Fruit fly (Drosophila melanogaster): ENCODE measurements around the gene CG46387.

The CG46387 gene

DNA sequence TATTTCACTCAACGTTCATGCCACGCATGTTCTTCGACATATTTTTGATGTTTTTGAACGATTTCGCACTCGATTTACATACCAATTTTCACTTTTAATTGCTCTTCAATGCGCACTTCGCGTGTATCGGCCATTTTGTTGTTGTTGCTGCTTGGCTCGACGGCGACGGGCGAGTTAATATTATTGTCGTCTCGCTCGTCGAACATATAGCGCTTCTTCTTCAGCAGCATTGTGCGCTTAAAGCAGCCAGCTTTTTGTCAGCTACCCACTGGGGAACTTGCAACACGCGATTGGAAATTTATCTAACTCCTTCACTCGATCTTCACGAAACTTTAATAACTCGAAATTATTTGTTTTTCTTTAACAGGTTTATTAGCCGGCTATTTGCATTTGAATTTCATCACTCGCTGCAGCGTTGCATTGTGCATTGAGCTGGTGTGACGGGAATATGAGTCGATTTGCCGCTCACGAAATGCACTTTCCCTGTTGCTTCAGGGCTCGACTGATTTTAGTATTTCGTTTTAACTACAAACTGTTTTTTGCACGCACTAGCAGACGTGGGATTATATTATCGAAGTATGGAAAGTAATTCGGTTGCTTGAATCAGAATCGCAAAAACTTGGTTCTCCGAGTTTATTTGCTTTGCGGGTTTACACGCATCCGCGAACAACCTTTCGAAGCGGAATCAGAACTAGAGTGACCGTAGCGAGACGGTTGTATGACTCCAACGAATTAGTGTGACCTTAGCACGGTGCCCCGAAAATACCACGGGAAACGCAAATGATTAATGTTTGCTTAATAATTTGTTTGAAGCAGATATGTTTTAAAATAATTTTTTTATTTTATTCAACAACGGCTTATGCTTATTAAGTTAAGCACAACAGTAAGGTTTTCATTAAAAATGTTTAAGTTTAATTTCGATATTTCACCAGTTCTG lies 43.6 kb upstream of the CG46387 start, which contains the start of gene RasGAP1:
Gene RasGAP1, minus strand, starts transcription at position 703 of the 937 bp plus-strand sequence.
- TF ChIP-seq CG15336 (GFP tag; IDR thresholded peaks at IDR 0.05) (0 out of 2 replicates have a peak, but pooled peaks have one; percentile 8), lz (GFP tag; optimal IDR thresholded peaks at IDR 0.05) (peak; percentile 17), CG31627 (GFP tag; optimal IDR thresholded peaks at IDR 0.05) (peak; percentile 11), fd59A (GFP tag; optimal IDR thresholded peaks at IDR 0.05) (no peak), CG3032 (tag; optimal IDR thresholded peaks at IDR 0.05) (no peak), Sox14 (GFP tag; optimal IDR thresholded peaks at IDR 0.05) (peak; percentile 25), Eip78C (GFP tag) (peak; percentile 61), Hr4 (GFP tag; optimal IDR thresholded peaks at IDR 0.05) (no peak), vri (GFP tag; optimal IDR thresholded peaks at IDR 0.05) (no peak), Blimp-1 (GFP tag; optimal IDR thresholded peaks at IDR 0.05) (peak; percentile 67), CG6854 (GFP tag; optimal IDR thresholded peaks at IDR 0.05) (peak; percentile 17), topi (GFP tag; optimal IDR thresholded peaks at IDR 0.05) (no peak), CG7368 (GFP tag; optimal IDR thresholded peaks at IDR 0.05) (no peak), CG32006 (GFP tag; optimal IDR thresholded peaks at IDR 0.05) (no peak), net (GFP tag; optimal IDR thresholded peaks at IDR 0.05) (no peak), Hr39 (GFP tag; optimal IDR thresholded peaks at IDR 0.05) (no peak), CG1621 (tag; optimal IDR thresholded peaks at IDR 0.05) (no peak), svp (GFP tag) (peak; percentile 50), Sox15 (GFP tag; optimal IDR thresholded peaks at IDR 0.05) (no peak), eg (GFP tag; IDR thresholded peaks at IDR 0.05) (0 out of 3 replicates have a peak, but pooled peaks have one; percentile 10), Lpt (GFP tag; optimal IDR thresholded peaks at IDR 0.05) (no peak), Eip75B (GFP tag; optimal IDR thresholded peaks at IDR 0.05) (no peak), CG6276 (GFP tag; optimal IDR thresholded peaks at IDR 0.05) (peak; percentile 84), CG9139 (GFP tag; optimal IDR thresholded peaks at IDR 0.05) (no peak), CG34406 (GFP tag; optimal IDR thresholded peaks at IDR 0.05) (no peak), CG11294 (GFP tag; IDR thresholded peaks at IDR 0.05) (no peak), CG8119 (GFP tag; IDR thresholded peaks at IDR 0.05) (no peak), fkh (GFP tag; optimal IDR thresholded peaks at IDR 0.05) (peak; percentile 79), ss (GFP tag; optimal IDR thresholded peaks at IDR 0.05) (no peak), acj6 (GFP tag; optimal IDR thresholded peaks at IDR 0.05) (no peak)

DNA sequence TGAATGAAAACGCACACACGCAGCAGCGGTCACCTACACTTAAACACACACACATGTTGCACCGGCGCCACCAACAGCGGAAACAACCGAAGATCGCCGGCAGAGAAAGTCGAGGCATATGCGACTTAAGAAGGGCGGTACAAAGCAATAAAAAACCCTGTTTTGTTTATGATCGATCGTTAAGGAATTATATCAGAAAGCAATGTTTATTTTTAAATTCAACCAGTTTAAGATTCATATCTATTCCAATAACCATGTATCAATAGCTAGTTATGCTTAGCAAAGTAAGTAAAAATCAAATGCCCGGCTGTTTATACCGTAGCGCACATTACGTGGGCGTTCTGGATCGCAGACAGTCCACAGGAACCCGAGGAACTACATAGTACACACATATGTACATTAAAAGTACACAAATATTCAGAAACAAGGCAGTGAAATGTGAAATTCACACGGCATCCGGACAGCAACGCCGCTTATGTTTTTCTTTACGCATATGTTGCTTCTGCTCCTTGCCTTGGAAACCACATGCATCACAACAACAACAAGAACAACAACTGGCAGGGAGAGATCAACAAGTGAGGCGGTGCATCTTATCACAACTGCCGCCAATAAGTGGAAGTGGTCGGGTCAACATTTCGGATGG lies 42.5 kb upstream of the CG46387 start:
- TF ChIP-seq Sox14 (GFP tag; optimal IDR thresholded peaks at IDR 0.05) = peak; percentile 95
- peak; percentile 93 for TF ChIP-seq spab (GFP tag; optimal IDR thresholded peaks at IDR 0.05)
- TF ChIP-seq CG6276 (GFP tag; optimal IDR thresholded peaks at IDR 0.05) = peak; percentile 82
- TF ChIP-seq CG31627 (GFP tag; optimal IDR thresholded peaks at IDR 0.05) = peak; percentile 95
- peak; percentile 97 for TF ChIP-seq CG8119 (GFP tag; IDR thresholded peaks at IDR 0.05)
- peak; percentile 94 for TF ChIP-seq Hr4 (GFP tag; optimal IDR thresholded peaks at IDR 0.05)
- peak; percentile 97 for TF ChIP-seq Sox102F (GFP tag; optimal IDR thresholded peaks at IDR 0.05)
- peak; percentile 71 for TF ChIP-seq Eip93F (GFP tag; optimal IDR thresholded peaks at IDR 0.05)
- peak; percentile 88 for TF ChIP-seq CG34406 (GFP tag; optimal IDR thresholded peaks at IDR 0.05)
- peak; percentile 97 for TF ChIP-seq CG15336 (GFP tag; IDR thresholded peaks at IDR 0.05)
- peak; percentile 94 for TF ChIP-seq Ets21C (GFP tag; optimal IDR thresholded peaks at IDR 0.05)
- TF ChIP-seq CG6163 (GFP tag; IDR thresholded peaks at IDR 0.05) = peak; percentile 96
- TF ChIP-seq dac (GFP tag; optimal IDR thresholded peaks at IDR 0.05) = peak; percentile 87
- peak; percentile 96 for TF ChIP-seq Hr39 (GFP tag; optimal IDR thresholded peaks at IDR 0.05)
- TF ChIP-seq CG11294 (GFP tag; IDR thresholded peaks at IDR 0.05) = peak; percentile 92
- peak; percentile 97 for TF ChIP-seq CG3919 (GFP tag; optimal IDR thresholded peaks at IDR 0.05)
- TF ChIP-seq CG6854 (GFP tag; optimal IDR thresholded peaks at IDR 0.05) = peak; percentile 94
- TF ChIP-seq fkh (GFP tag; optimal IDR thresholded peaks at IDR 0.05) = peak; percentile 74
- peak; percentile 85 for TF ChIP-seq CG8632 (GFP tag; optimal IDR thresholded peaks at IDR 0.05)
- TF ChIP-seq esn (GFP tag; optimal IDR thresholded peaks at IDR 0.05) = peak; percentile 97
- TF ChIP-seq Lpt (GFP tag; optimal IDR thresholded peaks at IDR 0.05) = peak; percentile 95
- no peak for TF ChIP-seq Hr38 (GFP tag; optimal IDR thresholded peaks at IDR 0.05)
- peak; percentile 97 for TF ChIP-seq topi (GFP tag; optimal IDR thresholded peaks at IDR 0.05)
- TF ChIP-seq eg (GFP tag; IDR thresholded peaks at IDR 0.05) = peak; percentile 97
- peak; percentile 80 for TF ChIP-seq Sox15 (GFP tag; optimal IDR thresholded peaks at IDR 0.05)
- TF ChIP-seq CG10631 (GFP tag; optimal IDR thresholded peaks at IDR 0.05) = peak; percentile 92
- peak; percentile 92 for TF ChIP-seq CG16779 (tag; optimal IDR thresholded peaks at IDR 0.05)
- peak; percentile 91 for TF ChIP-seq CG3032 (tag; optimal IDR thresholded peaks at IDR 0.05)
- peak; percentile 97 for TF ChIP-seq Eip75B (GFP tag; optimal IDR thresholded peaks at IDR 0.05)
- TF ChIP-seq cyc (GFP tag; optimal IDR thresholded peaks at IDR 0.05) = peak; percentile 98
- TF ChIP-seq Gug (GFP tag; IDR thresholded peaks at IDR 0.05) = peak; percentile 96
- peak; percentile 88 for TF ChIP-seq CG1621 (tag; optimal IDR thresholded peaks at IDR 0.05)
- peak; percentile 96 for TF ChIP-seq Met (GFP tag; optimal IDR thresholded peaks at IDR 0.05)

Measured in whole organism, prepupa.